Fruit fly (Drosophila melanogaster) whole organism, adult: Measurements from ENCODE around the gene Msh6.

Source experiments
- CG11617 ChIP-seq: fragments of 200-800 bp; sonication (Bioruptor generic); optimal IDR thresholded peaks from 2 replicates; lab custom pipeline; 2017; ENCODE audit warnings: mild to moderate bottlenecking, missing biosample characterization, missing genetic modification reagents, missing genetic modification characterization
- CG12768 ChIP-seq: fragments of 200-800 bp; sonication (Bioruptor generic); optimal IDR thresholded peaks from 2 replicates; lab custom pipeline; 2017; ENCODE audit warnings: missing biosample characterization, missing genetic modification characterization, mild to moderate bottlenecking, moderate library complexity, missing genetic modification reagents
- CG14711 ChIP-seq: fragments of 200-800 bp; sonication (Bioruptor generic); optimal IDR thresholded peaks from 2 replicates; lab custom pipeline; 2018; ENCODE audit warnings: missing biosample characterization, mild to moderate bottlenecking, missing genetic modification characterization, moderate library complexity
- CG1620 ChIP-seq: fragments of 200-800 bp; sonication (Bioruptor generic); optimal IDR thresholded peaks from 2 replicates; lab custom pipeline; 2016; ENCODE audit warnings: missing biosample characterization, missing genetic modification characterization
- CG33017 ChIP-seq: fragments of 200-800 bp; sonication (Bioruptor generic); optimal IDR thresholded peaks from 2 replicates; lab custom pipeline; 2018; ENCODE audit warnings: missing biosample characterization, mild to moderate bottlenecking, missing genetic modification characterization, moderate library complexity
- CG5204 ChIP-seq: fragments of 200-800 bp; sonication (Bioruptor generic); optimal IDR thresholded peaks from 2 replicates; lab custom pipeline; 2016; ENCODE audit warnings: missing biosample characterization, missing genetic modification characterization
- CG7045 ChIP-seq: fragments of 200-800 bp; sonication (Bioruptor generic); optimal IDR thresholded peaks from 2 replicates; lab custom pipeline; 2017; ENCODE audit warnings: missing biosample characterization, mild to moderate bottlenecking, missing genetic modification characterization
- CG7101 ChIP-seq: fragments of 200-800 bp; sonication (Bioruptor generic); optimal IDR thresholded peaks from 2 replicates; lab custom pipeline; 2018; ENCODE audit warnings: missing biosample characterization, mild to moderate bottlenecking, missing genetic modification characterization, moderate library complexity
- Clk ChIP-seq: fragments of 200-800 bp; sonication (Bioruptor generic); optimal IDR thresholded peaks from 2 replicates; lab custom pipeline; 2017; ENCODE audit warnings: missing biosample characterization, missing genetic modification characterization
- Crg-1 ChIP-seq: fragments of 200-800 bp; sonication (Bioruptor generic); optimal IDR thresholded peaks from 2 replicates; lab custom pipeline; 2016; ENCODE audit warnings: missing biosample characterization, missing genetic modification characterization
- Hr96 ChIP-seq: fragments of 200-800 bp; sonication (Bioruptor generic); optimal IDR thresholded peaks from 2 replicates; lab custom pipeline; 2016; ENCODE audit warnings: missing biosample characterization, missing genetic modification characterization
- Mnt ChIP-seq: fragments of 200-800 bp; sonication (Bioruptor generic); optimal IDR thresholded peaks from 2 replicates; lab custom pipeline; 2016; ENCODE audit warnings: missing biosample characterization, mild to moderate bottlenecking, missing genetic modification characterization
- bab1 ChIP-seq: fragments of 200-800 bp; sonication (Bioruptor generic); optimal IDR thresholded peaks from 3 replicates; lab custom pipeline; 2019; ENCODE audit warnings: missing biosample characterization, mild to moderate bottlenecking, missing genetic modification characterization, moderate library complexity
- cic ChIP-seq: fragments of 200-800 bp; sonication (Bioruptor generic); optimal IDR thresholded peaks from 2 replicates; lab custom pipeline; 2017; ENCODE audit warnings: missing biosample characterization, mild to moderate bottlenecking, missing genetic modification characterization, moderate library complexity
- cnc ChIP-seq, 2 experiments: fragments of >200 bp; optimal IDR thresholded peaks; 2 replicates each; lab custom pipeline; 2017
- kay ChIP-seq: fragments of 200-800 bp; sonication (Bioruptor generic); peaks from one replicate; lab custom pipeline; 2016; ENCODE audit warnings: missing biosample characterization, missing genetic modification characterization, borderline replicate concordance
- ovo ChIP-seq: fragments of 200-800 bp; sonication (Bioruptor generic); optimal IDR thresholded peaks from 2 replicates; lab custom pipeline; 2016; ENCODE audit warnings: missing biosample characterization, missing genetic modification characterization
- pad ChIP-seq: fragments of 200-800 bp; sonication (Bioruptor generic); optimal IDR thresholded peaks from 3 replicates; lab custom pipeline; 2017; ENCODE audit warnings: missing biosample characterization, missing genetic modification characterization, mild to moderate bottlenecking, moderate library complexity, missing genetic modification reagents
- tj ChIP-seq: fragments of 200-800 bp; sonication (Bioruptor generic); optimal IDR thresholded peaks from 3 replicates; lab custom pipeline; 2017; ENCODE audit warnings: missing biosample characterization, mild to moderate bottlenecking, missing genetic modification characterization, moderate library complexity
- toe ChIP-seq: fragments of 200-800 bp; sonication (Bioruptor generic); optimal IDR thresholded peaks from 2 replicates; lab custom pipeline; 2016; ENCODE audit warnings: missing biosample characterization, missing genetic modification characterization

Gene Msh6

DNA sequence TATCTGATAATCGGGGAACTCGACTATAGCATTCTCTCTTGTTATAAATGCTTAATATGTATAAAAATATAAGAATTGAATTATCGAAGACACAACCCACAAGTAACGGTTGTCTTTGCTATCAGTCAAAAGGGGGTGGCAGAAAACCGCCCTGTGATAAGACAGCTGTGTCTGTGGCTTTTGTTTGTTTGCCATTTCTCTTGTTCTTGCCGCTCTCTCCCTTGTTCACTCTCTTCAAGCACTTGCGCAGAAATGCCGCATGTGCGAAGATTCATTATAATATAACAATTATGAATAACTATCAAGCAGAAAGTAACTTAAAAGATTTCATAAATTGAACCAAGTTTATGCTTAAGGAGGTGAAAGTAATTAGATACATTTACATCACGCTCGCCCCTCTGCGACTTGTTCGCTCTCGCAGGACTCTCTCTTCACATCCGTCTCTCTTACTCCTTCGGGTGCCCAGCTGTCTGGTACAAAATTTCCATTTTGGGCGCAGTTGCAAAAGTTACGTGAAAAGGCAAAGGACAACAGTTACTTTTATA, 11.6 kb downstream of the Msh6 start, which contains the start of gene FucTA:
TSS of gene FucTA (plus strand) at position 495 of the 545 bp plus-strand sequence.
- TF ChIP-seq ovo (peak; percentile 25), cic (GFP tag; lab: Kevin White, UChicago) (no peak), toe (no peak)

- no peak for TF ChIP-seq bab1 (GFP tag; lab: Kevin White, UChicago)
- TF ChIP-seq CG7045 = no peak
- TF ChIP-seq CG7101 (tag; lab: Kevin White, UChicago) = no peak
- no peak for TF ChIP-seq Hr96
- no peak for TF ChIP-seq toe
- TF ChIP-seq Crg-1 (GFP tag; lab: Kevin White, UChicago) = no peak
- TF ChIP-seq cnc (optimal IDR thresholded peaks at IDR 0.05; lab: Kevin White, UChicago) = no peak
- TF ChIP-seq CG33017 (tag; lab: Kevin White, UChicago) = no peak
- peak; percentile 18 for TF ChIP-seq CG1620 (GFP tag; lab: Kevin White, UChicago)
- no peak for TF ChIP-seq CG5204
- peak; percentile 21 for TF ChIP-seq Mnt (GFP tag; lab: Kevin White, UChicago)
- TF ChIP-seq CG14711 (tag; lab: Kevin White, UChicago) = no peak
- no peak for TF ChIP-seq CG12768 (GFP tag; lab: Kevin White, UChicago)
- TF ChIP-seq ovo = no peak
- TF ChIP-seq Clk (GFP tag; lab: Kevin White, UChicago) = no peak
- TF ChIP-seq kay (GFP tag; lab: Kevin White, UChicago) = peak; percentile 74
- no peak for TF ChIP-seq CG11617
- TF ChIP-seq cic (GFP tag; lab: Kevin White, UChicago) = no peak
- no peak for TF ChIP-seq pad (GFP tag; lab: Kevin White, UChicago)
- TF ChIP-seq tj (GFP tag; lab: Kevin White, UChicago) = peak; percentile 18
Measured at dm6 chr3L:15143638-15144600, 14.4 kb downstream of the Msh6 start, which contains the start of the genes CG32147 and Pex3. TSS of gene CG32147 (minus strand) at chr3L:15144059. TSS of gene Pex3 (plus strand) at chr3L:15144355.

- TF ChIP-seq toe (no peak), cnc (optimal IDR thresholded peaks at IDR 0.05; lab: Kevin White, UChicago) (no peak), CG5204 (no peak), CG14711 (tag; lab: Kevin White, UChicago) (no peak), cic (GFP tag; lab: Kevin White, UChicago) (no peak), pad (GFP tag; lab: Kevin White, UChicago) (no peak), ovo (no peak), kay (GFP tag; lab: Kevin White, UChicago) (no peak), CG7101 (tag; lab: Kevin White, UChicago) (no peak)
Measured at dm6 chr3L:15143108-15143507, 15.3 kb downstream of the Msh6 start.

dm6 chr3L:15142004-15142890, 16.1 kb downstream of the Msh6 start, which contains the start of gene Pdi:
TSS of gene Pdi (minus strand) at chr3L:15142840.
- TF ChIP-seq cnc (optimal IDR thresholded peaks at IDR 0.05; lab: Kevin White, UChicago) = no peak
- peak; percentile 36 for TF ChIP-seq Hr96
- no peak for TF ChIP-seq CG7045
- TF ChIP-seq CG14711 (tag; lab: Kevin White, UChicago) = no peak
- no peak for TF ChIP-seq Clk (GFP tag; lab: Kevin White, UChicago)
- no peak for TF ChIP-seq pad (GFP tag; lab: Kevin White, UChicago)
- TF ChIP-seq kay (GFP tag; lab: Kevin White, UChicago) = peak; percentile 28
- peak; percentile 51 for TF ChIP-seq CG33017 (tag; lab: Kevin White, UChicago)
- TF ChIP-seq CG12768 (GFP tag; lab: Kevin White, UChicago) = peak; percentile 34
- TF ChIP-seq CG11617 = no peak
- peak; percentile 77 for TF ChIP-seq tj (GFP tag; lab: Kevin White, UChicago)
- peak; percentile 6 for TF ChIP-seq Crg-1 (GFP tag; lab: Kevin White, UChicago)
- no peak for TF ChIP-seq ovo
- TF ChIP-seq CG7101 (tag; lab: Kevin White, UChicago) = peak; percentile 53
- peak; percentile 33 for TF ChIP-seq Mnt (GFP tag; lab: Kevin White, UChicago)
- no peak for TF ChIP-seq CG5204
- TF ChIP-seq cic (GFP tag; lab: Kevin White, UChicago) = peak; percentile 3
- TF ChIP-seq toe = peak; percentile 41
- peak; percentile 57 for TF ChIP-seq CG1620 (GFP tag; lab: Kevin White, UChicago)
- TF ChIP-seq bab1 (GFP tag; lab: Kevin White, UChicago) = peak; percentile 81
